Worm (Caenorhabditis elegans): ENCODE measurements around the gene K11D9.3.

Gene K11D9.3

ce11 chrIII:10781553-10781952 is 20.5 kb downstream of the K11D9.3 start, which contains the start of gene ptr-19:
ptr-19 (plus strand) TSS chrIII:10781853.
- no peak for TF ChIP-seq hlh-8 (tag; optimal IDR thresholded peaks at IDR 0.05)
- TF ChIP-seq dve-1 (tag; optimal IDR thresholded peaks at IDR 0.05), result no peak
- TF ChIP-seq pha-4 (tag; optimal IDR thresholded peaks at IDR 0.05), result no peak
- no peak for TF ChIP-seq ceh-48 (tag; optimal IDR thresholded peaks at IDR 0.05)
- TF ChIP-seq npax-4 (tag; optimal IDR thresholded peaks at IDR 0.05), result no peak
- TF ChIP-seq sdc-2 (tag; optimal IDR thresholded peaks at IDR 0.05), result no peak
- TF ChIP-seq che-1 (tag; optimal IDR thresholded peaks at IDR 0.05), result no peak
- TF ChIP-seq unc-3 (GFP tag; conservative IDR thresholded peaks at IDR 0.05), result no peak
- no peak for TF ChIP-seq unc-3 (tag; optimal IDR thresholded peaks at IDR 0.05)
- no peak for TF ChIP-seq ceh-45 (GFP tag; IDR thresholded peaks at IDR 0.05)
- TF ChIP-seq elt-4 (tag; optimal IDR thresholded peaks at IDR 0.05), result no peak
- TF ChIP-seq fkh-6 (tag; optimal IDR thresholded peaks at IDR 0.05), result no peak
- TF ChIP-seq K09A11.1 (tag; optimal IDR thresholded peaks at IDR 0.05; ENCODE audit: insufficient read depth), result no peak
- TF ChIP-seq madf-2 (tag; optimal IDR thresholded peaks at IDR 0.05), result no peak
- no peak for TF ChIP-seq hlh-13 (GFP tag; optimal IDR thresholded peaks at IDR 0.05)
- TF ChIP-seq unc-86 (tag; optimal IDR thresholded peaks at IDR 0.05), result no peak

ce11 chrIII:10769693-10770092 is 32.3 kb downstream of the K11D9.3 start:
- TF ChIP-seq nhr-11 (tag; optimal IDR thresholded peaks at IDR 0.05), result no peak
- TF ChIP-seq ceh-18 (tag; optimal IDR thresholded peaks at IDR 0.05), result no peak
- TF ChIP-seq dmd-4 (tag; optimal IDR thresholded peaks at IDR 0.05; ENCODE audit: borderline replicate concordance), result no peak
- TF ChIP-seq ceh-22 (tag; optimal IDR thresholded peaks at IDR 0.05), result no peak
- no peak for TF ChIP-seq ref-2 (tag; optimal IDR thresholded peaks at IDR 0.05)
- no peak for TF ChIP-seq pat-9 (tag; optimal IDR thresholded peaks at IDR 0.05)
- TF ChIP-seq madf-2 (tag; optimal IDR thresholded peaks at IDR 0.05), result no peak
- TF ChIP-seq ceh-34 (tag; optimal IDR thresholded peaks at IDR 0.05), result no peak
- no peak for TF ChIP-seq mec-3 (tag; optimal IDR thresholded peaks at IDR 0.05; ENCODE audit: borderline replicate concordance)
- no peak for TF ChIP-seq ahr-1 (tag; optimal IDR thresholded peaks at IDR 0.05)
- no peak for TF ChIP-seq nfya-1 (tag; optimal IDR thresholded peaks at IDR 0.05)
- TF ChIP-seq ets-4 (tag; optimal IDR thresholded peaks at IDR 0.05), result no peak
- TF ChIP-seq che-1 (tag; optimal IDR thresholded peaks at IDR 0.05), result no peak

- no peak for TF ChIP-seq pha-4 (tag; optimal IDR thresholded peaks at IDR 0.05)
- TF ChIP-seq nhr-11 (tag; optimal IDR thresholded peaks at IDR 0.05), result no peak
- no peak for TF ChIP-seq unc-55 (GFP tag; optimal IDR thresholded peaks at IDR 0.05)
- no peak for TF ChIP-seq K09A11.1 (tag; optimal IDR thresholded peaks at IDR 0.05; ENCODE audit: insufficient read depth)
- no peak for TF ChIP-seq tbx-2 (tag; optimal IDR thresholded peaks at IDR 0.05)
- no peak for TF ChIP-seq rnt-1 (tag; optimal IDR thresholded peaks at IDR 0.05)
- no peak for TF ChIP-seq ceh-6 (GFP tag; optimal IDR thresholded peaks at IDR 0.05)
- no peak for TF ChIP-seq madf-2 (tag; optimal IDR thresholded peaks at IDR 0.05)
- TF ChIP-seq ceh-48 (tag; optimal IDR thresholded peaks at IDR 0.05), result no peak
- TF ChIP-seq syd-9 (tag; optimal IDR thresholded peaks at IDR 0.05), result no peak
Measured at ce11 chrIII:10763032-10763431, 39.0 kb downstream of the K11D9.3 start, which contains the start of gene dpy-28. dpy-28 (plus strand) TSS chrIII:10763131.

ce11 chrIII:10759050-10760023 is 42.7 kb downstream of the K11D9.3 start, which contains the start of gene tasp-1:
tasp-1 (plus strand) TSS chrIII:10759307.
- TF ChIP-seq F13H6.1 (tag; optimal IDR thresholded peaks at IDR 0.05) (peak; percentile 98), pros-1 (tag; optimal IDR thresholded peaks at IDR 0.05) (peak; percentile 100), elt-4 (tag; optimal IDR thresholded peaks at IDR 0.05) (peak; percentile 26), fkh-6 (tag; optimal IDR thresholded peaks at IDR 0.05) (peak; percentile 87), rnt-1 (tag; optimal IDR thresholded peaks at IDR 0.05) (peak; percentile 100), pha-4 (tag; optimal IDR thresholded peaks at IDR 0.05) (no peak), ceh-22 (tag; optimal IDR thresholded peaks at IDR 0.05) (peak; percentile 97), ceh-48 (tag; optimal IDR thresholded peaks at IDR 0.05) (peak; percentile 100), elt-2 (tag; optimal IDR thresholded peaks at IDR 0.05) (peak; percentile 99), ztf-16 (tag; optimal IDR thresholded peaks at IDR 0.05) (peak; percentile 100), pha-2 (tag; optimal IDR thresholded peaks at IDR 0.05) (peak; percentile 90), fkh-10 (GFP tag; optimal IDR thresholded peaks at IDR 0.05) (peak; percentile 94), ceh-2 (tag; optimal IDR thresholded peaks at IDR 0.05) (peak; percentile 98), syd-9 (tag; optimal IDR thresholded peaks at IDR 0.05) (peak; percentile 97), ets-4 (tag; optimal IDR thresholded peaks at IDR 0.05) (peak; percentile 99), npax-4 (tag; optimal IDR thresholded peaks at IDR 0.05) (peak; percentile 62), ceh-30 (tag; optimal IDR thresholded peaks at IDR 0.05) (peak; percentile 29), dmd-4 (tag; optimal IDR thresholded peaks at IDR 0.05; ENCODE audit: borderline replicate concordance) (peak; percentile 97), odd-2 (tag; optimal IDR thresholded peaks at IDR 0.05) (peak; percentile 29), ceh-6 (GFP tag; optimal IDR thresholded peaks at IDR 0.05) (peak; percentile 90), hlh-15 (tag; optimal IDR thresholded peaks at IDR 0.05) (peak; percentile 83), unc-42 (tag; optimal IDR thresholded peaks at IDR 0.05) (peak; percentile 100), tbx-2 (tag; optimal IDR thresholded peaks at IDR 0.05) (peak; percentile 100)
